Worm (Caenorhabditis elegans): ENCODE results near the gene C45G9.4.

The C45G9.4 gene

ce11 chrIII:5025136-5025629, 37.3 kb upstream of the C45G9.4 start:
- TF ChIP-seq med-1 (GFP tag; optimal IDR thresholded peaks at IDR 0.05; ENCODE audit: insufficient read depth) (no peak), cog-1 (tag; optimal IDR thresholded peaks at IDR 0.05) (no peak), flt-1 (GFP tag; IDR thresholded peaks at IDR 0.05) (no peak), klf-2 (GFP tag; conservative IDR thresholded peaks at IDR 0.05) (no peak), ref-1 (GFP tag; conservative IDR thresholded peaks at IDR 0.05) (no peak), ztf-29 (GFP tag; IDR thresholded peaks at IDR 0.05) (no peak), ztf-23 (GFP tag; IDR thresholded peaks at IDR 0.05) (no peak; the same call in 1 of the 2 replicates), T22C8.4 (GFP tag; IDR thresholded peaks at IDR 0.05) (no peak), tab-1 (GFP tag; IDR thresholded peaks at IDR 0.05) (no peak)

- TF ChIP-seq med-1 (GFP tag; optimal IDR thresholded peaks at IDR 0.05; ENCODE audit: insufficient read depth): no peak
- no peak for TF ChIP-seq T22C8.4 (GFP tag; IDR thresholded peaks at IDR 0.05)
- no peak for TF ChIP-seq flt-1 (GFP tag; IDR thresholded peaks at IDR 0.05)
- no peak for TF ChIP-seq klf-2 (GFP tag; conservative IDR thresholded peaks at IDR 0.05)
- TF ChIP-seq ztf-23 (GFP tag; IDR thresholded peaks at IDR 0.05): no peak
- no peak for TF ChIP-seq ref-1 (GFP tag; conservative IDR thresholded peaks at IDR 0.05)
- TF ChIP-seq cog-1 (tag; optimal IDR thresholded peaks at IDR 0.05): no peak
Measured at ce11 chrIII:5026366-5026765, 36.1 kb upstream of the C45G9.4 start.

- TF ChIP-seq ztf-23 (GFP tag; IDR thresholded peaks at IDR 0.05) (no peak), T22C8.4 (GFP tag; IDR thresholded peaks at IDR 0.05) (no peak)
Measured at ce11 chrIII:5027219-5027618, 35.3 kb upstream of the C45G9.4 start.

- TF ChIP-seq ztf-29 (GFP tag; IDR thresholded peaks at IDR 0.05) (no peak), T22C8.4 (GFP tag; IDR thresholded peaks at IDR 0.05) (no peak), ref-1 (GFP tag; conservative IDR thresholded peaks at IDR 0.05) (no peak), med-1 (GFP tag; optimal IDR thresholded peaks at IDR 0.05; ENCODE audit: insufficient read depth) (no peak), klf-2 (GFP tag; conservative IDR thresholded peaks at IDR 0.05) (no peak), tab-1 (GFP tag; IDR thresholded peaks at IDR 0.05) (no peak), flt-1 (GFP tag; IDR thresholded peaks at IDR 0.05) (no peak), cog-1 (tag; optimal IDR thresholded peaks at IDR 0.05) (no peak), ztf-23 (GFP tag; IDR thresholded peaks at IDR 0.05) (no peak)
Measured at ce11 chrIII:5030629-5031028, 31.9 kb upstream of the C45G9.4 start, which contains the start of gene klp-6. klp-6 (plus strand) TSS chrIII:5030929.

- peak; percentile 78 for TF ChIP-seq cog-1 (tag; optimal IDR thresholded peaks at IDR 0.05)
- TF ChIP-seq ref-1 (GFP tag; conservative IDR thresholded peaks at IDR 0.05): peak; percentile 82
- TF ChIP-seq tab-1 (GFP tag; IDR thresholded peaks at IDR 0.05): peak; percentile 91
- peak; percentile 95 for TF ChIP-seq ztf-23 (GFP tag; IDR thresholded peaks at IDR 0.05)
- peak; percentile 87 for TF ChIP-seq klf-2 (GFP tag; conservative IDR thresholded peaks at IDR 0.05)
- TF ChIP-seq ztf-29 (GFP tag; IDR thresholded peaks at IDR 0.05): peak; percentile 90
- TF ChIP-seq med-1 (GFP tag; optimal IDR thresholded peaks at IDR 0.05; ENCODE audit: insufficient read depth): peak; percentile 29
- TF ChIP-seq T22C8.4 (GFP tag; IDR thresholded peaks at IDR 0.05): peak; percentile 85
- peak; percentile 94 for TF ChIP-seq flt-1 (GFP tag; IDR thresholded peaks at IDR 0.05)
Measured at ce11 chrIII:5031375-5031836, 31.1 kb upstream of the C45G9.4 start.

ce11 chrIII:5036158-5036557, 26.3 kb upstream of the C45G9.4 start, which contains the start of gene C45G9.6:
C45G9.6 (plus strand) TSS chrIII:5036458.
- TF ChIP-seq ref-1 (GFP tag; conservative IDR thresholded peaks at IDR 0.05) (no peak), ztf-23 (GFP tag; IDR thresholded peaks at IDR 0.05) (no peak), T22C8.4 (GFP tag; IDR thresholded peaks at IDR 0.05) (no peak), med-1 (GFP tag; optimal IDR thresholded peaks at IDR 0.05; ENCODE audit: insufficient read depth) (no peak), klf-2 (GFP tag; conservative IDR thresholded peaks at IDR 0.05) (no peak), cog-1 (tag; optimal IDR thresholded peaks at IDR 0.05) (no peak), flt-1 (GFP tag; IDR thresholded peaks at IDR 0.05) (no peak), ztf-29 (GFP tag; IDR thresholded peaks at IDR 0.05) (no peak)

- no peak for TF ChIP-seq ztf-23 (GFP tag; IDR thresholded peaks at IDR 0.05)
- no peak for TF ChIP-seq klf-2 (GFP tag; conservative IDR thresholded peaks at IDR 0.05)
- TF ChIP-seq med-1 (GFP tag; optimal IDR thresholded peaks at IDR 0.05; ENCODE audit: insufficient read depth): no peak
- TF ChIP-seq flt-1 (GFP tag; IDR thresholded peaks at IDR 0.05): no peak
- TF ChIP-seq ztf-29 (GFP tag; IDR thresholded peaks at IDR 0.05): no peak
- no peak for TF ChIP-seq cog-1 (tag; optimal IDR thresholded peaks at IDR 0.05)
- no peak for TF ChIP-seq tab-1 (GFP tag; IDR thresholded peaks at IDR 0.05)
- no peak for TF ChIP-seq ref-1 (GFP tag; conservative IDR thresholded peaks at IDR 0.05)
- no peak for TF ChIP-seq T22C8.4 (GFP tag; IDR thresholded peaks at IDR 0.05)
Measured at ce11 chrIII:5042112-5042511, 20.4 kb upstream of the C45G9.4 start, which contains the start of gene nlp-43. nlp-43 (plus strand) TSS chrIII:5042412.

ce11 chrIII:5044709-5045108, 17.8 kb upstream of the C45G9.4 start, which contains the start of gene C45G9.14:
C45G9.14 (plus strand) TSS chrIII:5045009.
- no peak for TF ChIP-seq med-1 (GFP tag; optimal IDR thresholded peaks at IDR 0.05; ENCODE audit: insufficient read depth)
- no peak for TF ChIP-seq flt-1 (GFP tag; IDR thresholded peaks at IDR 0.05)
- TF ChIP-seq cog-1 (tag; optimal IDR thresholded peaks at IDR 0.05): no peak
- TF ChIP-seq T22C8.4 (GFP tag; IDR thresholded peaks at IDR 0.05): no peak
- no peak for TF ChIP-seq ref-1 (GFP tag; conservative IDR thresholded peaks at IDR 0.05)
- TF ChIP-seq ztf-23 (GFP tag; IDR thresholded peaks at IDR 0.05): no peak
- TF ChIP-seq tab-1 (GFP tag; IDR thresholded peaks at IDR 0.05): no peak
- TF ChIP-seq ztf-29 (GFP tag; IDR thresholded peaks at IDR 0.05): no peak
- TF ChIP-seq klf-2 (GFP tag; conservative IDR thresholded peaks at IDR 0.05): no peak

- TF ChIP-seq klf-2 (GFP tag; conservative IDR thresholded peaks at IDR 0.05) (no peak), ztf-23 (GFP tag; IDR thresholded peaks at IDR 0.05) (peak; percentile 71), cog-1 (tag; optimal IDR thresholded peaks at IDR 0.05) (peak; percentile 21)
Measured at ce11 chrIII:5047175-5047574, 15.3 kb upstream of the C45G9.4 start, which contains the start of gene txbp-3. txbp-3 (minus strand) TSS chrIII:5047459.

- no peak for TF ChIP-seq klf-2 (GFP tag; conservative IDR thresholded peaks at IDR 0.05)
- no peak for TF ChIP-seq ref-1 (GFP tag; conservative IDR thresholded peaks at IDR 0.05)
Measured at ce11 chrIII:5047740-5048139, 14.8 kb upstream of the C45G9.4 start, which contains the start of gene C45G9.5. C45G9.5 (plus strand) TSS chrIII:5048117.

Data from whole organism, midembryonic.